Fruit fly (Drosophila melanogaster) whole organism, adult: Measurements from ENCODE around the gene CG6051.

Experiments used
- CG11617 ChIP-seq: fragments of 200-800 bp; sonication (Bioruptor generic); optimal IDR thresholded peaks from 2 replicates; lab custom pipeline; 2017; ENCODE audit warnings: mild to moderate bottlenecking, missing biosample characterization, missing genetic modification reagents, missing genetic modification characterization
- CG12768 ChIP-seq: fragments of 200-800 bp; sonication (Bioruptor generic); optimal IDR thresholded peaks from 2 replicates; lab custom pipeline; 2017; ENCODE audit warnings: missing biosample characterization, missing genetic modification characterization, mild to moderate bottlenecking, moderate library complexity, missing genetic modification reagents
- CG14711 ChIP-seq: fragments of 200-800 bp; sonication (Bioruptor generic); optimal IDR thresholded peaks from 2 replicates; lab custom pipeline; 2018; ENCODE audit warnings: missing biosample characterization, mild to moderate bottlenecking, missing genetic modification characterization, moderate library complexity
- CG1620 ChIP-seq: fragments of 200-800 bp; sonication (Bioruptor generic); optimal IDR thresholded peaks from 2 replicates; lab custom pipeline; 2016; ENCODE audit warnings: missing biosample characterization, missing genetic modification characterization
- CG33017 ChIP-seq: fragments of 200-800 bp; sonication (Bioruptor generic); optimal IDR thresholded peaks from 2 replicates; lab custom pipeline; 2018; ENCODE audit warnings: missing biosample characterization, mild to moderate bottlenecking, missing genetic modification characterization, moderate library complexity
- CG5204 ChIP-seq: fragments of 200-800 bp; sonication (Bioruptor generic); optimal IDR thresholded peaks from 2 replicates; lab custom pipeline; 2016; ENCODE audit warnings: missing biosample characterization, missing genetic modification characterization
- CG7045 ChIP-seq: fragments of 200-800 bp; sonication (Bioruptor generic); optimal IDR thresholded peaks from 2 replicates; lab custom pipeline; 2017; ENCODE audit warnings: missing biosample characterization, mild to moderate bottlenecking, missing genetic modification characterization
- CG7101 ChIP-seq: fragments of 200-800 bp; sonication (Bioruptor generic); optimal IDR thresholded peaks from 2 replicates; lab custom pipeline; 2018; ENCODE audit warnings: missing biosample characterization, mild to moderate bottlenecking, missing genetic modification characterization, moderate library complexity
- Clk ChIP-seq: fragments of 200-800 bp; sonication (Bioruptor generic); optimal IDR thresholded peaks from 2 replicates; lab custom pipeline; 2017; ENCODE audit warnings: missing biosample characterization, missing genetic modification characterization
- Crg-1 ChIP-seq: fragments of 200-800 bp; sonication (Bioruptor generic); optimal IDR thresholded peaks from 2 replicates; lab custom pipeline; 2016; ENCODE audit warnings: missing biosample characterization, missing genetic modification characterization
- Hr96 ChIP-seq: fragments of 200-800 bp; sonication (Bioruptor generic); optimal IDR thresholded peaks from 2 replicates; lab custom pipeline; 2016; ENCODE audit warnings: missing biosample characterization, missing genetic modification characterization
- Mnt ChIP-seq: fragments of 200-800 bp; sonication (Bioruptor generic); optimal IDR thresholded peaks from 2 replicates; lab custom pipeline; 2016; ENCODE audit warnings: missing biosample characterization, mild to moderate bottlenecking, missing genetic modification characterization
- bab1 ChIP-seq: fragments of 200-800 bp; sonication (Bioruptor generic); optimal IDR thresholded peaks from 3 replicates; lab custom pipeline; 2019; ENCODE audit warnings: missing biosample characterization, mild to moderate bottlenecking, missing genetic modification characterization, moderate library complexity
- cic ChIP-seq: fragments of 200-800 bp; sonication (Bioruptor generic); optimal IDR thresholded peaks from 2 replicates; lab custom pipeline; 2017; ENCODE audit warnings: missing biosample characterization, mild to moderate bottlenecking, missing genetic modification characterization, moderate library complexity
- cnc ChIP-seq, 2 experiments: fragments of >200 bp; optimal IDR thresholded peaks; 2 replicates each; lab custom pipeline; 2017
- kay ChIP-seq: fragments of 200-800 bp; sonication (Bioruptor generic); peaks from one replicate; lab custom pipeline; 2016; ENCODE audit warnings: missing biosample characterization, missing genetic modification characterization, borderline replicate concordance
- ovo ChIP-seq: fragments of 200-800 bp; sonication (Bioruptor generic); optimal IDR thresholded peaks from 2 replicates; lab custom pipeline; 2016; ENCODE audit warnings: missing biosample characterization, missing genetic modification characterization
- pad ChIP-seq: fragments of 200-800 bp; sonication (Bioruptor generic); optimal IDR thresholded peaks from 3 replicates; lab custom pipeline; 2017; ENCODE audit warnings: missing biosample characterization, missing genetic modification characterization, mild to moderate bottlenecking, moderate library complexity, missing genetic modification reagents
- tj ChIP-seq: fragments of 200-800 bp; sonication (Bioruptor generic); optimal IDR thresholded peaks from 3 replicates; lab custom pipeline; 2017; ENCODE audit warnings: missing biosample characterization, mild to moderate bottlenecking, missing genetic modification characterization, moderate library complexity
- toe ChIP-seq: fragments of 200-800 bp; sonication (Bioruptor generic); optimal IDR thresholded peaks from 2 replicates; lab custom pipeline; 2016; ENCODE audit warnings: missing biosample characterization, missing genetic modification characterization

Gene CG6051

DNA sequence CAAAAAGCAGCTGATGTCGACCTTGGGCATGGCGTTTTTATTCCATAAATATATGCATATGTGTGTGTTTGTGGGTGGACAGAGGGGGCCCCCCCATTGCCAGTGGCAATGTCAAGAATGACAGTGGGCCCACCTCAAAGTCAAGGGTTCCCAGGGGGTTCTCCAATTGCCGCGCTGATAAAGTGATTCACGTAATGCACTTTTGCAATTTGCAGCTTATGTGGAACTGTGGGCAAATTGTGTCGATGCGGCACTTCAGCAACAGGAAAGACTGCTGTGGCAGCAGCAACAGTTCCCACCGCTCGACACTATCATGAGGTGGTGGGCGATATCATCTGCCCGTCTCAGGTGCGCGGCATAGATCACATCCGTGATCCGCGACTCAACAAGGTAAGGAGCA lies 3.1 kb upstream of the CG6051 start:
- TF ChIP-seq CG7101 (tag; lab: Kevin White, UChicago) (no peak), CG14711 (tag; lab: Kevin White, UChicago) (no peak), cic (GFP tag; lab: Kevin White, UChicago) (no peak), kay (GFP tag; lab: Kevin White, UChicago) (no peak), tj (GFP tag; lab: Kevin White, UChicago) (peak; percentile 99)

DNA sequence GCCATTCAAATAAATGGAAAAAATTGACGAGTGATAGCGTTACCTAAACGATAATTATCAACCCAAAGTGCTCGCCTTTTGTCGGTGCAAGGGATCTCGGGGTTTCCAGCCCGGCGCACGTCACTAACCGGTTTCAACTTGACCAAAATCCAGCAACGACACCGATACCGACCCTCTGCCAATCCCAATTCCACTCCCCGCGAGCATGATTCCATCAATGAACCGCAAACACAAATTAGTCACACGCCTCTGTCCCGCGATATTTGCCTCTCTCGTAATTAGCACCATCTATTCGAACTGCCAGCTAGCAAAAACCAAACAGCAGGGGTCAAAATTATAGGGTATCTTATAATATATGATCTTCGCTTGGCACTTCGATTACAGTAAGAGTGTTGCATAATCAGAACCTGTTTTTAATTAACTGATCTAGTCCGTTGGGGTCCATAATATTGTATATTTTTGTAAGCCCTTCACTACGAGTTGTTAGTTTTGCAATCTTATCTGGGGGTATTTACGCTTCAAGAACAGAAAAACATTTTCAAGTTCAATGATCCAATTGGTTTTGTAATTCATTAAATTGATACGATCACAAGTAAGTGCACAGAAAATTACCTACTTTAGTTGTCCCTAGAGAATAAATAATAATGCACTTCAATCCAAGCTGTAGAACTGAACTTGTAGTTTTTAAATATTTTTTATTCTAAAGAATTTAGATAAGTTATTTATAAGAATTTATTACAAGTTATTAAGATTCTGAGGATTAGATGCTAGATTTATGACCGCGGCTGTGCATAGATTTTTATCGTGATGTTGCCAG lies 2.4 kb upstream of the CG6051 start:
- TF ChIP-seq CG1620 (GFP tag; lab: Kevin White, UChicago): no peak
- TF ChIP-seq CG11617: peak; percentile 71
- TF ChIP-seq cic (GFP tag; lab: Kevin White, UChicago): peak; percentile 59
- TF ChIP-seq CG7045 (GFP tag; lab: Kevin White, UChicago): peak; percentile 64
- TF ChIP-seq Hr96 (GFP tag; lab: Kevin White, UChicago): no peak
- peak; percentile 47 for TF ChIP-seq CG33017 (tag; lab: Kevin White, UChicago)
- no peak for TF ChIP-seq Crg-1 (GFP tag; lab: Kevin White, UChicago)
- TF ChIP-seq CG14711 (tag; lab: Kevin White, UChicago): peak; percentile 34
- peak; percentile 47 for TF ChIP-seq CG12768 (GFP tag; lab: Kevin White, UChicago)
- TF ChIP-seq CG7101 (tag; lab: Kevin White, UChicago): peak; percentile 61
- TF ChIP-seq kay (GFP tag; lab: Kevin White, UChicago): peak; percentile 94
- TF ChIP-seq CG5204: peak; percentile 41

DNA sequence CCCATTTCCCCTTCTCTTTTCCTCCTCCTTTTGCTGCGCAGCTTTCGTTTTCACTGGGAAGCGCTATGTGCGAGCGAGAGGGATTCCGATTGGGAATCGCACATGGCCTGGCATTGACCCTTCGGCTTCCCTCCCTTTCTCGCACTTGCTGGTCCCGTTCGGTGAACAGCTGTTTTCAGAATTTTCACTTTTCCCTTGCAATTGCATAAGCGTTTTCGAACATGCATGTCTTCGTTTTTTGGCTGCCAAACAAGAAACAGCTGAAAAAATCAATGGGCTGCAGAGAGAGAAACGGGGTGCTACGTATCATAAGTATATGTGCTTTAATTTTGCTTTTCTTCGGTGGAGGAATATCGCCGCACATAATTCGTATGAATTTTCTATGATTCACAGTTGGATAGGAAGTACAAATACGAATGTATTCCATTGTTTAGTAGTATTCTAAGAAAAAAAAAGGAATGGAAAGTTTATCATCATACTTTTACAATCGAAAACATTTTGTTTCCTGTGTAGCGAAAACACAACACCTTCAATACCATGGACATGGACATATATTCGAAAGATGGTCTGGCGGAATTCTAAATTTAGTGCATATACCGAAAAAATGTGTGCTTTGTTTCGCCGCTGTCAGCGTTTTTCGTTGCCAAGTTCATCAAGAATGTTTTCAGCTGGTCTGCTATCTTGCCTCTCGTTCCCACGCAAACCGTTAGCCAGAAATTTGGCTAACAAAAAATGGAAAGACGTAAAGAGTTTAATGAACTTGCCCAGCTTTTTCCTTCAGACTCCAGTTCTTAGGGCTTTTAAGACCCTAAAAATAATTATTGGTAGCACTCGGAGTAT lies 1.5 kb upstream of the CG6051 start:
- TF ChIP-seq pad (GFP tag; lab: Kevin White, UChicago) (peak; percentile 86), CG7045 (GFP tag; lab: Kevin White, UChicago) (peak; percentile 2), CG11617 (peak; percentile 58), bab1 (GFP tag; lab: Kevin White, UChicago) (peak; percentile 76), ovo (GFP tag; lab: Kevin White, UChicago) (no peak), CG12768 (GFP tag; lab: Kevin White, UChicago) (peak; percentile 27), cnc (optimal IDR thresholded peaks at IDR 0.05; lab: Kevin White, UChicago) (no peak), CG14711 (tag; lab: Kevin White, UChicago) (peak; percentile 60), cic (GFP tag; lab: Kevin White, UChicago) (no peak), kay (GFP tag; lab: Kevin White, UChicago) (no peak), Mnt (GFP tag; lab: Kevin White, UChicago) (peak; percentile 79), CG5204 (peak; percentile 29), Hr96 (GFP tag; lab: Kevin White, UChicago) (no peak), Clk (no peak), toe (GFP tag; lab: Kevin White, UChicago) (no peak), CG7101 (tag; lab: Kevin White, UChicago) (peak; percentile 42), tj (GFP tag; lab: Kevin White, UChicago) (peak; percentile 80), CG33017 (tag; lab: Kevin White, UChicago) (no peak), CG1620 (GFP tag; lab: Kevin White, UChicago) (no peak), Crg-1 (GFP tag; lab: Kevin White, UChicago) (peak; percentile 43)

DNA sequence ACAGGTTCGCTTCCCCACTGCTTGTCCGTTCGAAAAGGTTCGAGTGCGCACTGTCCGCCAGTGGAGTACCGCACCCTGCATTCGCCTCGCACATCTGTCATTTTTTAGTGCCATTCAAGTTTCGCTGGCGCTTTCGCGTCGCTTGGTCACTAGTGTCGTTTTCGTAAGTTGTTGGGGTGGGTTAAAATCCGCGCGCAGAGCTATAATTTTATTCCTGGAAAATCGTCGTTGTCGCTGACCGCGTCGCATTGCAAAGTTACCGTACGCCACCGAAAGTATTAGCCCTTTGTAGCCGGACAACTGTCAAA lies 601 bp upstream of the CG6051 start, which contains the start of gene Men-b:
Gene Men-b, plus strand, starts transcription at position 147 of the 308 bp plus-strand sequence.
- TF ChIP-seq CG14711 (tag; lab: Kevin White, UChicago): no peak
- TF ChIP-seq cic (GFP tag; lab: Kevin White, UChicago): peak; percentile 28
- TF ChIP-seq bab1 (GFP tag; lab: Kevin White, UChicago): peak; percentile 20

DNA sequence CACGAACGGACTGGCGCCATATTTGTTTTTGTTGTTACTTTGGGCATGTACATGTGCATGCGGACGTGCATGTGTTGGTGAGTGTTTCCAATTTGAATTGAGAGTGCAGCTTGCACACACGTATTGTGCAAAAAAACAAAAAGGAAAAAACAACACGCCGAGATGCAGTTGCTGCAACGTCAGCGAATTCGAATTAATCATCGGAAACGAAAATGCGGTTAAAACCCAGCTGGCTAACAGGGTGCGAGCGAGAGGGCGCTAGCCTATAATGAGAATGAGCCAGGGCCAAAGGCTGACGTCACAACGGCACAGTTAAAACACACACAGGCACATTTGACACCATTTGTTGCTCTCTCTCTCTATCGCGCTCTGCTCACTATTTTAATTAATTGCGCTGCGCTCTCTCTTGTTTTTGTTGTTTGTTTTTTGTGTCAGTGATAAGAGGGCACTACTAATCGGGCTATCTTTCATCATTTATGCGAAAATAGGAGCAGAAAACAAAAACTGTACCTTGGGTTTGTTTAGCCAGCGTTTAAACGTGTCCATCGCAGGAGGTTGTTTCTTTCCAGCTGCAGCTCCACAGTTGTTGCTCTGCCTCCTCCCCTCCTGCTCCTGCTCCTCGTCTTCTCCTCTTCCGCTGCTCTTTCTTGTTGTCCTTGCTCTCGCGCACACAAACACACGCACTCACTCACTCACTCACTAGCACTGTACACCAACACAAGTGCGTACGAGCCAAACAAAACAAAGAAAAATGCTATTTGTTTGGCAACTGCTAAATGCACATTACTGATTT lies 789 bp downstream of the CG6051 start:
- TF ChIP-seq CG33017 (tag; lab: Kevin White, UChicago): peak; percentile 11
- no peak for TF ChIP-seq CG7101 (tag; lab: Kevin White, UChicago)
- peak; percentile 8 for TF ChIP-seq bab1 (GFP tag; lab: Kevin White, UChicago)
- TF ChIP-seq CG11617: peak; percentile 15
- peak; percentile 48 for TF ChIP-seq CG12768 (GFP tag; lab: Kevin White, UChicago)
- no peak for TF ChIP-seq toe (GFP tag; lab: Kevin White, UChicago)
- TF ChIP-seq Crg-1 (GFP tag; lab: Kevin White, UChicago): peak; percentile 3
- TF ChIP-seq CG5204: no peak
- peak; percentile 55 for TF ChIP-seq Mnt (GFP tag; lab: Kevin White, UChicago)
- TF ChIP-seq tj (GFP tag; lab: Kevin White, UChicago): peak; percentile 97
- peak; percentile 80 for TF ChIP-seq cic (GFP tag; lab: Kevin White, UChicago)
- TF ChIP-seq pad (GFP tag; lab: Kevin White, UChicago): peak; percentile 4
- peak; percentile 92 for TF ChIP-seq kay (GFP tag; lab: Kevin White, UChicago)
